Fruit fly (Drosophila melanogaster) whole organism, larva: ENCODE results near the gene homer.

Source experiments
- noc ChIP-seq: fragments of 200-800 bp; sonication (Bioruptor generic); optimal IDR thresholded peaks from 3 replicates; lab custom pipeline; 2019; ENCODE audit warnings: missing biosample characterization, mild to moderate bottlenecking, missing genetic modification characterization, moderate library complexity

The homer gene

DNA sequence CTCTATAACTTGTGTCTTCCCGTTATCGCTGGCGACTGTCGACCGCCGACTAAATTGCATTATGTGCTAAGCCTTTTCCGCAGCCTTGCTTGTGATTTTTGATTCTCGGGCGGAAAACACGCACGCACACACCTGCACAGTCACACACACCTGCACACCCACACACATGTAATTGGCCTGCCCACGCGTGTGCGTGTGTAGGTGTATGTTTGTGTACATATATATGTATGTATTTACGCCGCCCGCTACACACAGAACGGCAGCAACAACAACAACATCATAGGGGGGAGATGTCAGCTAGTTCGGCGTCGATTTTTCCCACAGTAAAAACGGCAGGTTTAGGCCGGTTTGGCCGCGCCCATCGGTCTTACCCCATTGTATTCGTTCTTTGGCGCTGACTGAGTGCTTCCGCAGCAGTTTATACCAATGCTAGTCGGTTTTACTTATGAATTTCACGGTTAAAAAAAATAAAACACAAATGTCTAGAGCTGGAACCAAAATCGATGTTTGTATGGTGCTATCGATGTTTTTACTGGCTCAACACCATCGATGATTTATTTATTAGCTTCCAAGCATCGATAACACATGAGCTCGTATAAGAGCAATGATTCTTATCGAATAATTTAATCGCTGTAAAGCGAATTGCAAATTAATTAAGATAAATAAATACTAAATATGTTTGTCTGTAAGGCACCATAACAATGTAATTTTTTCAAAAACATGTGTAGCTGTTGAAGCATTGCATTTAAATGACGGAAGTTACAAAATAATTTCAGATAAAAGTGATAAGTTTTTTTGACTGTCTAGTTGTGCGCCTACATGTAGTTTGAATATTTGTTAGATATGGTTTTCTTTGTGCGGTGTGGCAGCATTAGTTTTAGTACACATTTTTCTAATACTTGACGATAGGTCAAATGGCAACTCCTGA, at the start of gene homer:
Gene homer (minus strand): TSS at position 538 of the 928 bp plus-strand sequence.
- no peak for TF ChIP-seq noc (tag; lab: Kevin White, UChicago)

DNA sequence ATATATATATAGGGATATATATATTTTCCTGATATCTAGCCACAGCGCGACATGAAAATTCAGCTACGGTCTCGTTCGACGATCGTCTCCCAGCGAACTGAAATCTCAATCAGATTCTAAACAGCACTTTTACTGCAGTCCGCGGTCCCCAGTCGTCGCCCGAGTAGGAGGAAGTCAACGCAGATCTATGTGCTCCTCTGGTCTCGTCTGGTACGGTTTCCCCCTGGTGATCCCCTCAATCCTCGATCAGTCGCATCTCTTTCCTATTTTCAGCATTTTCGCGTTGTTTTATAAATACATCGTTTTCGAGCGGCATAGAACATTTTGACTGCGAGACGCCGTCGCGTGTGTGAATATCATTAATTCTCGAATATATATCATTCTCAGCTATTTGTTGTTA, 49.5 kb upstream of the homer start, which contains the start of gene LUBEL:
Gene LUBEL (minus strand): TSS at position 101 of the 400 bp plus-strand sequence.
- TF ChIP-seq noc (tag; lab: Kevin White, UChicago) = no peak

DNA sequence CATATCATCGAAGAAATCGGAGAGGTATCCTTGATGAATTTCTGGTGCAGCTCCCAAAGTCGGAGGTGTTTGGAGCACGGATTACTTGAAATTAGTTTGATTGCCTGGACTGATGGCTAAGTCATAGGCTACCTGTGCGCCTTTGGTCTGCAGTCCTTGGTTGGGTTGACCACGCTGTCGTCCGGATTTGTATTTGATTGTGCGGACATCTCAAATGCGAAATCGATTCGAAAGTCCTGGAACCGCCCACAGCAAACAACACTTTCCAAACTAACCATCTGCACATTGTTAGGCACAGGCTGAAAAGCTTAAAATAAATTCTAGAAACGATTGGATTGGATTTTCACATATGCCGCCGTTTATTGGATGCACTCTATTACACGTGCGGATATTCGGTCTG, 36.4 kb upstream of the homer start, which contains the start of gene CG11322:
Gene CG11322 (minus strand): TSS at position 101 of the 400 bp plus-strand sequence.
- no peak for TF ChIP-seq noc (tag; lab: Kevin White, UChicago)

DNA sequence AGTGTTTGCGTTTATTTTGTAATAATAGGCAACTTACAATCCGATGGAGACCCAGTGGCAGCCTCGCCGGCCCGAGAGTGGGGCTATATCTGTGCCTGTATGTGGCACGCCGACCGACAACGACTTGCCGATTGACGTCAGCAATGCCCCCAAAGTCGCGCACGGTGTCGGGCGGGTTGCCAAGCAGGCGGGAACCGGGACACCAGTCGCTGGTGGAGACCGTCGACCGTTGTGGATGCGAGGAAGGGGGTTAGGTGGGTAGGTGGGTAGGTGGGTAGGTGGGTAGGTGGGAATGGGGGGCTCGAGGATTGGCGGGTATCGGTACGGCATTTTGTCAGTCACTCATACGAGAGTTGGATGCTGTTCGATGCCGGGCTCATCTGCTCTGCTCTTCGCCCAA, 27.9 kb upstream of the homer start:
- TF ChIP-seq noc (tag; lab: Kevin White, UChicago) = no peak

DNA sequence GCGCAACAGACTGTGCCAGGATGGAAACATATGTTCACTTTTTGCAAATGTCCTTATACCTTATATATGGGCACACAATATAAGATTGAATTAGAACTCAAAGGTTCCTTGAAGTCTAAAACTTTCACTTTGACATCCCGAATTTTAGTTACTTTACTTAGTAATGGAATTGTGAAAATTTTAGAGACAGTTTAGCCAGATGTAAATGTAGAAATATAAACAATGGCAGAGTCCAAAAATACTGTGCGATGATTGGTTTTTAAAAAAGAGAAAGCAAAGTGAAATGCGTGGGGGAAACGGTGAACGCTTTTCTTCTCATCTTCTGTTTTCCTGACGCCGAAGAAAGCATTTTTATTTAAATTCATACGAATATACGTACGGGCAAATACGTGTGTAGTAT, 24.7 kb upstream of the homer start, which contains the start of gene CG44271:
Gene CG44271 (minus strand): TSS at position 101 of the 400 bp plus-strand sequence.
- no peak for TF ChIP-seq noc (tag; lab: Kevin White, UChicago)

DNA sequence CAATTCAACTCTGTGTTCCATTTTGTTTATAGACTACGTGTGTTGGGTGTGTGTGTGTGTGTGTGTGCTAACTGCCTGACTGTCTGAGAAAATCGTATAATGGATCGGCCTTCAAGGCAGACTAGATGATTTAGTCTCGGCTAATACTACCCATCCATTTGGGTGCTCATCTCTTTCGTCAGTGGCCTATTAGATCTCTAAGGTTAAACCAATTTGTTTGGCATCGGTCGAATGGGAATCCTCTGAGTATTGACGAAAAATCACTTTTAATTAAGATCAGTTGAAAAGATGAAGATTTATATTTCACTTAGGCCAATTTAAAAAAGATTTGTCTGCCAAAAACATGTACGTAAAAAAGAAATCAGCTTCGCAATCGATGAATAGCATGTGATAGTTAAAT, 22.4 kb upstream of the homer start, which contains the start of gene CG31910:
Gene CG31910 (minus strand): TSS at position 101 of the 400 bp plus-strand sequence.
- TF ChIP-seq noc (tag; lab: Kevin White, UChicago) = no peak

DNA sequence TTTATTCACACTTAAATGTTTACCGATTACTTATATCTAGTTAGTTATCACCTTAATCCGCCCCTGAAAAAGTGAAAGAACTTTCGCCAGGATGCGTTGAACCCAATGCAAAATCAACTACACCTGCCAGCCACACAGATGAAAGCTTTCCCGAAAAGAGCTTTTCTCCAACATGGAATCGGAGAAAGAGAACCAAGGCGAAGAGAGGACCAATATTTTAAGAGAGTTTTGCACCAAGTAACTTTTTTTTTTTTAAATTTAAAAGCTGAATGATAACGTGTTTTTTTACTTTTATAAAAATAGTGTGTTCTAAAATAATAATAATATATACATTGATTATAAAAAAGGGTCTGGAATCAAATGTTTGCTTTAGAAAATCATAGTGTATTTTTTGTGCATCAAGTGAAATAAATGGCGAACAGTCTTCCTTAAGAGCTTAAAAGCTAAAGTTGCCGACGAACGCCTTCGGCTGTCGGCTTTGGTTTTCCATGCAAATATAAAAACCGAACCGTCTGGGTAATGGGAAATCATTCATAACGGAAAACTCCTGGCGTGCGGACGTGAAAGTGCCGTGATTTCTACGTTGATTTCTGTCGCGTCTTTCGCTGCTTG, 18.9 kb upstream of the homer start, which contains the start of gene meng:
Gene meng (plus strand): TSS at position 523 of the 612 bp plus-strand sequence.
- no peak for TF ChIP-seq noc (tag; lab: Kevin White, UChicago)

DNA sequence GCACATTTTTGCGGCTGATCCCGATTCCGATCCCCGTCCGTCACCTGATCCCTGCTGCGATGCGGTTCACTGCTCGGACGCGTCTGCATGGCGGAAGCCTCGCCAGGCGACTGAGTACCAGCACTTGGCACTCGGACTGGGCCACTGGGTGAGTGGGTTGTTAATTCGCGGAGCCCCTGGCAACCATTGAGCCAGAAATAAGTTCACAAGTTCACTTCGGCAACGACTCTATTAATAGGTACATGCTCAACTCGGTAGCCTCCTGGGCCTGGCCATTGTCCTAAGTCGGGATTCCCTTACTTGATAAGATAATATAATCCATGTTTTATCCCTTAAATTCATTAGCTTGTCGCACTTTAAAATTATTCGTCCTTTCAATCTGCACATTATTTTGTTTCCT, 16.9 kb upstream of the homer start, which contains the start of gene TTLL3A:
Gene TTLL3A (minus strand): TSS at position 101 of the 400 bp plus-strand sequence.
- TF ChIP-seq noc (tag; lab: Kevin White, UChicago) = no peak

DNA sequence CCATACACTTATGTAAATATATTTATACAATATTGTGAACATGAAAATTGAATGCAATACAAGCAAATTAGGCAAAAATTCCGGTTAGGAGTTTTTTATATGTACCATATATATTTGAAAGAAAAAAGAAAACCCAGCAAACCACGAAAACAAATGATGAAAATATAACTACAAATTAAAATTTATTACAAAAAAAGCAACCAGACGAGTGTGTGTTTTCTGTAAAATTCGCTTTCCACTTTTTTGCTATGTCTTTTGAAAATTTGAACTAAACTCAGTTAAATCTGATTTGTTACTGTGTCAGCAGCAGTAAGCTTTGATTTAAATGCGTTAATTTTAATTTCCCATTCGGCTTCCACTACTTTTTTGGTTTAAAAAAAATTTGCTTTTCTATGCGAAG, 9.4 kb upstream of the homer start, which contains the start of gene TTLL3B:
Gene TTLL3B (plus strand): TSS at position 301 of the 400 bp plus-strand sequence.
- no peak for TF ChIP-seq noc (tag; lab: Kevin White, UChicago)

DNA sequence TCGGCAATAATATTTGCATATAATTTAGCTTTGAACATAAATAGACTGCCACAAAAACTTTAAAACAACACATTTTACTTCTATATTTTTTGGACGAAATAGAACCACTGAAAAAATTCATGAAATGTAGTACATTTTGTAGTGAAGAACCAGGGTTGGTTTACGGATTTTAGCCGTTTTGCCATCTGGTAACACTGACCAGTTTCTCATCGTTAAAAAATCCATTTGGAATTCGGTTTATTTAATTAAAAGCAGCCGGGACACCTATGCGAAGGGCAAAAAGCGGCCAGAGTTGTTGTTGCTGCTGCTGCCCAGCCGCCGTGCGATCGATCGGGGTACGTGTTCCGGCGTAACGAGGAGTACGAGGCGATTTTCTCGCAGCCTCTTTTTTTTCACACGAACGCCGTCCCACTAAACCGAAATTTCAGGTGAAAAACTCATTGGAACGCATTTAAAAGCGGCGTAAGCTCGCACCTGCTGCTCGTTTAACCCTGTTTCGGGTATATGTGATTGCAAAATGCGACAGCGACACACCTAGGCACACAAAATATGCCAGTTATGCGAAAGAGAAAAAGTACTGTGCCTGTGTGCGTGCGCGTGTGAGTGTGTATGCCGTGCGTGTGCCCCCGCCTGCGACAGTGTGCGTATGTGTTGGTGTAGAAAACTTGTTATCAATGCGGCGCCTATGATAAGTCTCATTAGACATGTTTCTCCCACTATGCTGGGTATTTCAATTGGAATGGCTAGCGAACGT, 768 bp upstream of the homer start, which contains the start of gene Liprin-alpha:
Gene Liprin-alpha (plus strand): TSS at position 154 of the 754 bp plus-strand sequence.
- no peak for TF ChIP-seq noc (tag; lab: Kevin White, UChicago)

DNA sequence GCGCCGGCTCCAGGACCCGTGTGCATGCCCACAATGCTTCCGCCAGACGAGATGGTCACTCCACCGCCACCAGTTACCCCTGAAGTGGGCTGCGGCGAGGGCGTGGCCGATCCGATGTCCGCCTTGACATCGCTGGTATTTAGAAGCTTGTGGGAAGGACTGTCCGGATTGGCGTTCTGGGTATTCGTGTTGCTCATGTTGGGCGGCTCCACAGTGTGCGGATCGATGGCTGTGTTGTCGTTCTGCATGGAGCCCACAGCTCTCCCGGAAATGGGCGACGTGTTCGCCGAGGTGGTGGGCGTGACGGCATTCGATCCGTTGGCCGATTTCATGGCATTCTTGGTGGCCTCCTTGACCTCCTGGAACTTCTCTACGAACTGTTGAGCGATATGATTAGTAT, 1.4 kb downstream of the homer start:
- TF ChIP-seq noc (tag; lab: Kevin White, UChicago) = no peak

DNA sequence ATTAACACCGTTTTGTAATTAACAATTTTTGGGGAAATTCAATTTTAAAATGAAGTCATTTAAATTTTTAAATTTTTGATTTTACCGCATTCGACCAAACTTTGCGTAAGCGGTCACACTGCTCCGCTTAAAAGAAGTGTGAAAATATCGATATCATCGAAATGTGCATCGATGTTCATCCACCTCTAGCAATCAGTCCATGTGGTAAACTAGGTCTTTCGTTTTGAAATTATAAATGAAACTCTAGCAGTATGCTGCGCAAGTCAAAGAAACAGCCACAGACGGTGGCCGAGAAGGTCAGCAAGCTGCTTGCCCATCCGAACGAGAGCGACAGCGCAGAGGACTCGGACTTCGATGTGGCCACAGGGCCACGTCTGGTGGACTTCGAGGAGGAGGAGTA, 5.7 kb downstream of the homer start, which contains the start of gene Aatf:
Gene Aatf (plus strand): TSS at position 166 of the 400 bp plus-strand sequence.
- TF ChIP-seq noc (tag; lab: Kevin White, UChicago) = no peak

DNA sequence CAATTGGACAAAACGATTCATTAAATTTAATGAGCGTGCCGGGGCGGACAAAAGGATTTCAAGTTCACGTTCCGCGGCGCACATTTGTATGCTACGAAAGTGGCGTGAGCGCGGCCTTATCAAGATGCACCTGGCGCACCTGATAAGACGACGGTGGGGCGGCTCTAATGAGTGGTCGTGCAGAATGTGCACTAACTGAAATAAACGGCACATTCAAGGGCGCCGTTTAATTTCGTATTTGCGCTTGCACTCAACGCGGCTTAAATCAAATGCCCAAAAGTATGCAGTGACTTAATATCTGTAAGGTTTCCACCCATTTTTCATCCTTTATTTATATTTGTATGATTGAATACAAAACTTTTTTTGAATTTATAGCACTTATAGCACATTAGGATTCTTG, 6.2 kb downstream of the homer start:
- TF ChIP-seq noc (tag; lab: Kevin White, UChicago) = no peak

DNA sequence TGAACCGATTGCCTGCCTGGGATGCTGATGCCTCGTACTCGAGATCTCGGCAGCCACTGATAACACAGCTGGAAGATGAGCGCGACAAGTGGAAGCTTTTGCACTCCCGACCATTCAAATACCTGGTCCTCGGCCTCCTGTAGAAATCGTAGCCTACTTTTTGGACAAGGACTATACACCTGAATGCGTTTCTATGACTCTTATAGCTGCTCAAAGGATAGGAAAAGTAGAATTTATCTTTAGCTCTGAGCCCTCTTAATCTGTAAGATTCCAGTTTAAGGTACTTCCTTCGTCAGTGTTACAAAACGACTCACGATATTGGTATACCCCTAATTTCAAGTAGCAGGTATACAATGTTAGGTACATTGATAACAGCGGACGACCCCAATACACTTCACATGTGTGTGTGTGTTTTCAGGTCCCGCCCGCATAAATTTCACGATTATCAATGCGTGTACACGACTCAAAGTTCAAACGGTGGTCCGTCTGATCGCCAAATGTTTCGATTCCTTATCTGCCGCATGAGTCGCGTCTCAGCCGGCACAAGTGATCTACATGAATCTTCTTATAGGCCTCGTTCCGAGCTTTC, 6.9 kb downstream of the homer start, which contains the start of gene AkhR:
Gene AkhR (minus strand): TSS at position 5 of the 589 bp plus-strand sequence.
- TF ChIP-seq noc (tag; lab: Kevin White, UChicago) = peak; percentile 23
